Fruit fly (Drosophila melanogaster) whole organism: ENCODE measurements around the gene CG7173.

Experiments used
- CG8478 ChIP-seq: fragments of >200 bp; optimal IDR thresholded peaks from 2 replicates; lab custom pipeline; 2018; ENCODE audit warnings: inconsistent platforms
- Dll ChIP-seq: fragments of >200 bp; optimal IDR thresholded peaks from 2 replicates; lab custom pipeline; 2017
- usp ChIP-seq: fragments of >200 bp; optimal IDR thresholded peaks from 2 replicates; lab custom pipeline; 2017; ENCODE audit warnings: missing biosample characterization, missing genetic modification characterization, mixed read lengths

DNA sequence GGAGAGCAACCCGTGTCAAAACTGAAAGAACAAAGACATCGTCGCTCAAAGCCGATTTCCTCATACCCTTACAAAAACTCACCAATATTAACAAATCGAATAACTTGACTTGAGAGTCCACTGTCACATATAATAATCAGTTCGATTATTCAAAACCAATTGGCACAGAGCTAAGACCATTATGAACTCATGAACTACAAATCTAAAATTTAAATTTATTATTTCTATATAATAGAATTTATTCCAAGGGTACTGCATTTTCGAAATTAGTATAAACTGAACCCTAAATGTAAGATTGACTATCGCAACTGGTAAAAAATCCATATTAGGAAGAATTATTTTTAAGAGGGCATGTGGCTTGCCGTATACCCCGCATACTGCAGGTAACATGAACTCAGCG is 24.0 kb upstream of the CG7173 start:
- TF ChIP-seq usp (GFP tag; lab: Kevin White, UChicago) (no peak), Dll (no peak), CG8478 (no peak)
